Worm (Caenorhabditis elegans): ENCODE measurements around the gene T22F3.12.

ce11 chrV:3554869-3555268 is 37.1 kb downstream of the T22F3.12 start, which contains the start of gene grl-29:
- TF ChIP-seq flt-1 (GFP tag; IDR thresholded peaks at IDR 0.05) (no peak), klf-2 (GFP tag; conservative IDR thresholded peaks at IDR 0.05) (no peak), ztf-29 (GFP tag; IDR thresholded peaks at IDR 0.05) (no peak), ref-1 (GFP tag; conservative IDR thresholded peaks at IDR 0.05) (no peak), cog-1 (tag; optimal IDR thresholded peaks at IDR 0.05) (no peak), med-1 (GFP tag; optimal IDR thresholded peaks at IDR 0.05; ENCODE audit: insufficient read depth) (no peak), tab-1 (GFP tag; IDR thresholded peaks at IDR 0.05) (no peak)

Data from whole organism, midembryonic.